Worm (Caenorhabditis elegans): ENCODE data around the gene W09D6.5.

W09D6.5 gene

ce11 chrIII:11119176-11119853, 31.0 kb downstream of the W09D6.5 start, which contains the start of the genes sup-35 and Y48A6C.4 (continued):
- TF ChIP-seq ceh-91 (GFP tag; IDR thresholded peaks at IDR 0.05) = peak; percentile 81
- no peak for TF ChIP-seq Y95B8A.8 (GFP tag; IDR thresholded peaks at IDR 0.05)
- no peak for TF ChIP-seq T07F8.4 (tag; optimal IDR thresholded peaks at IDR 0.05)
- TF ChIP-seq attf-6 (GFP tag; IDR thresholded peaks at IDR 0.05) = no peak
- TF ChIP-seq ztf-3 (GFP tag; optimal IDR thresholded peaks at IDR 0.05) = no peak
- no peak for TF ChIP-seq fkh-3 (tag; optimal IDR thresholded peaks at IDR 0.05)
- no peak for TF ChIP-seq bed-1 (GFP tag; IDR thresholded peaks at IDR 0.05)
- TF ChIP-seq Y79H2A.3 (GFP tag; conservative IDR thresholded peaks at IDR 0.05) = no peak
- TF ChIP-seq ztf-6 (GFP tag; IDR thresholded peaks at IDR 0.05) = no peak
- TF ChIP-seq sptf-2 (GFP tag; optimal IDR thresholded peaks at IDR 0.05) = no peak
- peak; percentile 71 for TF ChIP-seq snpc-3.4 (tag; optimal IDR thresholded peaks at IDR 0.05)
- no peak for TF ChIP-seq hlh-12 (tag; optimal IDR thresholded peaks at IDR 0.05)
- no peak for TF ChIP-seq let-526 (GFP tag; IDR thresholded peaks at IDR 0.05)
- TF ChIP-seq aptf-2 (GFP tag; conservative IDR thresholded peaks at IDR 0.05) = 0 out of 2 replicates have a peak, but pooled peaks have one; percentile 12
- TF ChIP-seq nfya-2 (GFP tag; IDR thresholded peaks at IDR 0.05) = no peak
- peak; percentile 44 for TF ChIP-seq ztf-18 (tag; optimal IDR thresholded peaks at IDR 0.05)
- no peak for TF ChIP-seq B0019.2 (GFP tag; conservative IDR thresholded peaks at IDR 0.05)
- no peak for TF ChIP-seq hrde-1 (tag; optimal IDR thresholded peaks at IDR 0.05; ENCODE audit: borderline replicate concordance)
- no peak for TF ChIP-seq ztf-26 (tag; optimal IDR thresholded peaks at IDR 0.05)
- no peak for TF ChIP-seq snpc-4 (GFP tag; optimal IDR thresholded peaks at IDR 0.05)
- TF ChIP-seq snpc-4 (tag; optimal IDR thresholded peaks at IDR 0.05) = peak in 3 of 4 experiments; percentile 32 to 77 (median 73)
- TF ChIP-seq D2030.7 (GFP tag; IDR thresholded peaks at IDR 0.05) = peak; percentile 92
- no peak for TF ChIP-seq die-1 (tag; optimal IDR thresholded peaks at IDR 0.05)
- no peak for TF ChIP-seq gei-17 (GFP tag; optimal IDR thresholded peaks at IDR 0.05)
- TF ChIP-seq atf-7 (tag; optimal IDR thresholded peaks at IDR 0.05) = no peak
- no peak for TF ChIP-seq zim-3 (tag; optimal IDR thresholded peaks at IDR 0.05)
- TF ChIP-seq lin-35 (GFP tag; optimal IDR thresholded peaks at IDR 0.05) = peak in 2 of 3 experiments; percentile 25 to 76
- TF ChIP-seq egrh-3 (GFP tag; IDR thresholded peaks at IDR 0.05) = no peak
- no peak for TF ChIP-seq C17E4.6 (GFP tag; IDR thresholded peaks at IDR 0.05)
- TF ChIP-seq rec-8 (tag; optimal IDR thresholded peaks at IDR 0.05) = no peak
- no peak for TF ChIP-seq cebp-1 (GFP tag; IDR thresholded peaks at IDR 0.05)
- peak; percentile 49 for TF ChIP-seq cebp-1 (tag; optimal IDR thresholded peaks at IDR 0.05)
- TF ChIP-seq lsy-27 (tag; optimal IDR thresholded peaks at IDR 0.05; ENCODE audit: borderline replicate concordance, insufficient read depth) = no peak
- TF ChIP-seq ama-1 (optimal IDR thresholded peaks at IDR 0.05) = no peak
- TF ChIP-seq ama-1 (GFP tag; optimal IDR thresholded peaks at IDR 0.05) = no peak
- TF ChIP-seq madf-8 (GFP tag; conservative IDR thresholded peaks at IDR 0.05) = peak; percentile 72
- no peak for TF ChIP-seq F52B5.7 (tag; optimal IDR thresholded peaks at IDR 0.05)
- no peak for TF ChIP-seq C06A6.2 (GFP tag; conservative IDR thresholded peaks at IDR 0.05)
- no peak; the same call in 1 of the 2 replicates for TF ChIP-seq pbrm-1 (GFP tag; IDR thresholded peaks at IDR 0.05)
- TF ChIP-seq xnd-1 (tag; optimal IDR thresholded peaks at IDR 0.05) = peak; percentile 14
- no peak for TF ChIP-seq Y53G8AR.9 (GFP tag; conservative IDR thresholded peaks at IDR 0.05)
- no peak for TF ChIP-seq B0261.1 (tag; optimal IDR thresholded peaks at IDR 0.05)
- no peak for TF ChIP-seq F39B2.1 (GFP tag; IDR thresholded peaks at IDR 0.05)
- TF ChIP-seq nfyb-1 (GFP tag; IDR thresholded peaks at IDR 0.05) = no peak
- no peak for TF ChIP-seq mel-28 (tag; optimal IDR thresholded peaks at IDR 0.05; ENCODE audit: borderline replicate concordance)
- no peak for TF ChIP-seq hmg-20 (GFP tag; IDR thresholded peaks at IDR 0.05)
